Worm (Caenorhabditis elegans) whole organism, L1 larva: ENCODE data around the gene C44E12.1.

Experiments used
- C34B4.2 ChIP-seq: sonication (generic microtip); optimal IDR thresholded peaks from 2 replicates; lab custom pipeline; 2017; ENCODE audit warnings: mild to moderate bottlenecking, missing genetic modification characterization, missing compliant biosample characterization
- aly-2 ChIP-seq: fragments of 150-350 bp; optimal IDR thresholded peaks from 2 replicates; lab custom pipeline; 2014; ENCODE audit warnings: missing biosample characterization, missing genetic modification characterization
- blmp-1 ChIP-seq: fragments of 150-350 bp; optimal IDR thresholded peaks from 2 replicates; lab custom pipeline; 2014; ENCODE audit warnings: missing biosample characterization, missing genetic modification characterization
- ceh-63 ChIP-seq: fragments of 200-800 bp; sonication (Bioruptor generic); optimal IDR thresholded peaks from 2 replicates; lab custom pipeline; 2018; ENCODE audit warnings: mild to moderate bottlenecking, missing genetic modification characterization, missing compliant biosample characterization
- ceh-8 ChIP-seq: fragments of 200-800 bp; sonication (Bioruptor generic); optimal IDR thresholded peaks from 2 replicates; lab custom pipeline; 2018; ENCODE audit warnings: mild to moderate bottlenecking, missing genetic modification characterization, moderate library complexity, missing compliant biosample characterization
- ceh-90 ChIP-seq: sonication (generic microtip); optimal IDR thresholded peaks from 2 replicates; lab custom pipeline; 2016; ENCODE audit warnings: missing genetic modification characterization, missing compliant biosample characterization
- ces-1 ChIP-seq: fragments of 150-350 bp; optimal IDR thresholded peaks from 2 replicates; lab custom pipeline; 2014; ENCODE audit warnings: missing biosample characterization, missing genetic modification reagents, missing genetic modification characterization
- dpl-1 ChIP-seq, 3 experiments: fragments of 150-350 bp in 2 of 3; sonication (generic microtip) in 1 of 3; optimal IDR thresholded peaks; 2 replicates each; lab custom pipeline; 2014 to 2017; ENCODE audit warnings: missing biosample characterization in 3 of 3, missing genetic modification characterization in 3 of 3, missing genetic modification reagents in 3 of 3
- efl-3 ChIP-seq: fragments of 200-800 bp; sonication (Bioruptor generic); optimal IDR thresholded peaks from 2 replicates; lab custom pipeline; 2018; ENCODE audit warnings: mild to moderate bottlenecking, missing genetic modification characterization, missing compliant biosample characterization
- egl-13 ChIP-seq: sonication (generic microtip); optimal IDR thresholded peaks from 2 replicates; lab custom pipeline; 2016; ENCODE audit warnings: missing genotype, missing genetic modification reagents, missing genetic modification characterization, missing compliant biosample characterization
- egl-27 ChIP-seq, 2 experiments: fragments of 150-350 bp in 1 of 2; sonication (generic microtip); optimal IDR thresholded peaks; 3 replicates each; lab custom pipeline; 2017 to 2018; ENCODE audit warnings: missing biosample characterization in 2 of 2, missing genetic modification characterization in 2 of 2, missing genetic modification reagents in 2 of 2
- elt-2 ChIP-seq: sonication (generic microtip); optimal IDR thresholded peaks from 2 replicates; lab custom pipeline; 2016; ENCODE audit warnings: missing genetic modification characterization, mild to moderate bottlenecking, inconsistent platforms, missing compliant biosample characterization, missing genetic modification reagents
- elt-3 ChIP-seq, 6 experiments: fragments of 150-350 bp in 1 of 6; sonication (generic microtip); optimal IDR thresholded peaks; 2 replicates each; lab custom pipeline; 2017 to 2018; ENCODE audit warnings: missing biosample characterization in 6 of 6, missing genetic modification characterization in 6 of 6, inconsistent platforms in 1 of 6
- fkh-10 ChIP-seq: sonication (generic microtip); optimal IDR thresholded peaks from 2 replicates; lab custom pipeline; 2017; ENCODE audit warnings: missing biosample characterization, missing genetic modification reagents, missing genetic modification characterization
- fkh-4 ChIP-seq: sonication (generic microtip); optimal IDR thresholded peaks from 2 replicates; lab custom pipeline; 2016; ENCODE audit warnings: missing compliant biosample characterization, missing genetic modification characterization, borderline replicate concordance
- fkh-8 ChIP-seq: sonication (generic microtip); optimal IDR thresholded peaks from 2 replicates; lab custom pipeline; 2016; ENCODE audit warnings: mild to moderate bottlenecking, missing genetic modification characterization, missing compliant biosample characterization
- hlh-17 ChIP-seq: fragments of 200-800 bp; sonication (Bioruptor generic); optimal IDR thresholded peaks from 2 replicates; lab custom pipeline; 2018; ENCODE audit warnings: missing genetic modification characterization, mild to moderate bottlenecking, missing compliant biosample characterization, moderate library complexity, borderline replicate concordance
- hlh-4 ChIP-seq: sonication (generic microtip); optimal IDR thresholded peaks from 2 replicates; lab custom pipeline; 2016; ENCODE audit warnings: mild to moderate bottlenecking, missing genetic modification characterization, missing compliant biosample characterization
- hpl-2 ChIP-seq: fragments of 150-350 bp; optimal IDR thresholded peaks from 2 replicates; lab custom pipeline; 2014; ENCODE audit warnings: missing biosample characterization, missing genetic modification reagents, missing genetic modification characterization
- jun-1 ChIP-seq: fragments of 150-350 bp; optimal IDR thresholded peaks from 2 replicates; lab custom pipeline; 2014; ENCODE audit warnings: missing biosample characterization, missing genetic modification reagents, missing genetic modification characterization
- lin-13 ChIP-seq: fragments of 150-350 bp; optimal IDR thresholded peaks from 2 replicates; lab custom pipeline; 2014; ENCODE audit warnings: missing biosample characterization, missing genetic modification reagents, missing genetic modification characterization
- lir-3 ChIP-seq: sonication (generic microtip); optimal IDR thresholded peaks from 2 replicates; lab custom pipeline; 2016; ENCODE audit warnings: mild to moderate bottlenecking, missing genetic modification characterization, moderate library complexity, missing compliant biosample characterization; ENCODE audit not compliant: poor library complexity
- mab-9 ChIP-seq: fragments of 200-800 bp; sonication (Bioruptor generic); IDR thresholded peaks from 2 replicates; pipeline ENCODE4 v1.3.6; 2022; ENCODE audit warnings: missing genetic modification reagents, missing genetic modification characterization, missing compliant biosample characterization
- nhr-11 ChIP-seq: fragments of 150-350 bp; optimal IDR thresholded peaks from 2 replicates; lab custom pipeline; 2014; ENCODE audit warnings: missing biosample characterization, missing genetic modification characterization
- nhr-12 ChIP-seq: sonication (generic microtip); optimal IDR thresholded peaks from 2 replicates; lab custom pipeline; 2017; ENCODE audit warnings: missing biosample characterization, missing genetic modification characterization
- nhr-20 ChIP-seq: sonication (generic microtip); optimal IDR thresholded peaks from 2 replicates; lab custom pipeline; 2016; ENCODE audit warnings: mild to moderate bottlenecking, missing genetic modification characterization, missing compliant biosample characterization
- nhr-28 ChIP-seq: fragments of 150-350 bp; optimal IDR thresholded peaks from 2 replicates; lab custom pipeline; 2014; ENCODE audit warnings: missing biosample characterization, missing genetic modification characterization
- nhr-90 ChIP-seq: sonication (generic microtip); optimal IDR thresholded peaks from 2 replicates; lab custom pipeline; 2016; ENCODE audit warnings: mild to moderate bottlenecking, missing genetic modification characterization, missing compliant biosample characterization; ENCODE audit not compliant: poor library complexity
- pax-3 ChIP-seq: fragments of 200-800 bp; sonication (Bioruptor generic); optimal IDR thresholded peaks from 2 replicates; lab custom pipeline; 2018; ENCODE audit warnings: mild to moderate bottlenecking, missing genetic modification characterization, moderate library complexity, missing compliant biosample characterization
- snpc-4 ChIP-seq: fragments of 150-350 bp; optimal IDR thresholded peaks from 2 replicates; lab custom pipeline; 2014; ENCODE audit warnings: missing biosample characterization, missing genetic modification characterization
- sox-4 ChIP-seq: sonication (generic microtip); optimal IDR thresholded peaks from 2 replicates; lab custom pipeline; 2016; ENCODE audit warnings: missing genetic modification characterization, missing compliant biosample characterization
- tbx-2 ChIP-seq: sonication (generic microtip); optimal IDR thresholded peaks from 2 replicates; lab custom pipeline; 2016; ENCODE audit warnings: missing genetic modification characterization, missing compliant biosample characterization
- tlp-1 ChIP-seq: fragments of 150-350 bp; optimal IDR thresholded peaks from 2 replicates; lab custom pipeline; 2014; ENCODE audit warnings: missing biosample characterization, missing genetic modification characterization
- unc-30 ChIP-seq: sonication (generic microtip); optimal IDR thresholded peaks from 2 replicates; lab custom pipeline; 2017; ENCODE audit warnings: missing biosample characterization, missing genetic modification characterization
- unc-62 ChIP-seq: fragments of 150-350 bp; optimal IDR thresholded peaks from 2 replicates; lab custom pipeline; 2014; ENCODE audit warnings: missing biosample characterization, missing genetic modification reagents, missing genetic modification characterization
- unc-98 ChIP-seq: fragments of 200-800 bp; sonication (Bioruptor generic); IDR thresholded peaks from 2 replicates; pipeline ENCODE4 v1.3.6; 2022; ENCODE audit warnings: missing genetic modification characterization, missing compliant biosample characterization
- vab-15 ChIP-seq: sonication (generic microtip); optimal IDR thresholded peaks from 2 replicates; lab custom pipeline; 2017; ENCODE audit warnings: missing genotype, mild to moderate bottlenecking, missing genetic modification characterization, missing compliant biosample characterization
- xbp-1 ChIP-seq: sonication (generic microtip); optimal IDR thresholded peaks from 2 replicates; lab custom pipeline; 2016; ENCODE audit warnings: missing genetic modification characterization, missing compliant biosample characterization
- zag-1 ChIP-seq: fragments of 150-350 bp; optimal IDR thresholded peaks from 2 replicates; lab custom pipeline; 2014; ENCODE audit warnings: missing biosample characterization, missing genetic modification characterization
- zip-4 ChIP-seq: fragments of 200-800 bp; sonication (Bioruptor generic); optimal IDR thresholded peaks from 2 replicates; lab custom pipeline; 2018; ENCODE audit warnings: mild to moderate bottlenecking, missing genetic modification characterization, moderate library complexity, missing compliant biosample characterization

The C44E12.1 gene

DNA sequence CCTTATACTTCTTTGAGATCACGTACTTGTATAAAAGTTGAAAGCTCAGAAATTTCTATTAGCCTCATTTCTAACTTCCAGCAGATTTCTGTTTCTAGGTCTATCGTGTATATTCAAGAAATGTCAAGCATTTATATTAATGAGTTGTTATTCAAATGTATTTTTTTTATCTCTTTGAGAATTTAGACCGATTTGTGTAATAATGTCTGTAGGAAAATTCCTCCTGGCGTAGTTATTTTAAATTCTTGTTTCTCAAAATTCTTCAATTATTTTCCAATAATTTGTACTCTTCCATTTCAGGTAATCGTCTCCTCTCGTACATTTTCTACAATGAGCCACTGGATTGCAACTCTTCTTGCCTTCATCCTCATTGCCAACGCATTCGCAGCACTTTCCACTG lies 30.6 kb downstream of the C44E12.1 start, which contains the start of gene nlp-61:
Gene nlp-61, plus strand, starts transcription at position 301 of the 400 bp plus-strand sequence.
- TF ChIP-seq ceh-90 (tag; lab: Kevin White, UChicago) (no peak), nhr-90 (tag; lab: Kevin White, UChicago) (no peak), ceh-63 (GFP tag; lab: Kevin White, UChicago) (no peak), hlh-17 (GFP tag; lab: Kevin White, UChicago) (no peak), hlh-4 (tag; lab: Kevin White, UChicago) (no peak), fkh-8 (tag; lab: Kevin White, UChicago) (no peak), hpl-2 (GFP tag; lab: Kevin White, UChicago) (no peak), egl-13 (tag; lab: Kevin White, UChicago) (no peak), zip-4 (no peak), lin-13 (GFP tag; lab: Kevin White, UChicago) (no peak), unc-62 (GFP tag; lab: Kevin White, UChicago) (no peak), pax-3 (no peak), xbp-1 (tag; lab: Kevin White, UChicago) (no peak), mab-9 (GFP tag; lab: Robert Waterston, UW) (no peak), aly-2 (no peak), fkh-10 (GFP tag; lab: Kevin White, UChicago) (no peak)

DNA sequence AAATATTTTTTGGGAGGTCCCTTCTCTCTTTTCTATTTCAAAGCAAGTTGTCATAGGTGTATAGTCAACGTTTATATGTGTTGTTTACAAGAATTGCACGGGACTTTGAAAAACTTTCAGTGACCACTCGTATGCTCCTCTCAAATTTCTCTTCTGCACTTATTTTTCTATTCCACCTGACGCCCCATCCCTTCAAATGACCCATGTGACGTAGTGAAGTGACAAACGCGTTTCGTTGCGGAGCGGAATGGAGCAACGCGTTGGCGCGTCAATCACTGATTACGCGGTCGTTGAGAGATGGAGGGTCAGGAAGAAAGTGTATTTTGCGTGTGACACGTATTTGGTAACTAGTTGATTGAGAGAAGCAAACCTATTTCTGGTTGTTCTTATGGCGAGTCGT lies 39.3 kb downstream of the C44E12.1 start:
- no peak for TF ChIP-seq tbx-2
- TF ChIP-seq C34B4.2: no peak
- no peak for TF ChIP-seq zag-1
- TF ChIP-seq vab-15 (tag; lab: Kevin White, UChicago): no peak
- TF ChIP-seq ceh-63 (GFP tag; lab: Kevin White, UChicago): no peak
- TF ChIP-seq ces-1 (GFP tag; lab: Kevin White, UChicago): no peak
- no peak for TF ChIP-seq efl-3 (GFP tag; lab: Kevin White, UChicago)
- no peak for TF ChIP-seq snpc-4 (tag; lab: Kevin White, UChicago)
- no peak for TF ChIP-seq nhr-20 (tag; lab: Kevin White, UChicago)
- TF ChIP-seq mab-9 (GFP tag; lab: Robert Waterston, UW): no peak
- TF ChIP-seq unc-30: no peak
- no peak for TF ChIP-seq aly-2
- TF ChIP-seq lir-3 (tag; lab: Kevin White, UChicago): no peak
- no peak for TF ChIP-seq blmp-1 (tag; lab: Kevin White, UChicago)

ce11 chrX:7638790-7639189 lies 42.1 kb downstream of the C44E12.1 start:
- peak in 1 of 6 experiments; percentile 11 for TF ChIP-seq elt-3 (tag; optimal IDR thresholded peaks at IDR 0.05; lab: Kevin White, UChicago)
- TF ChIP-seq egl-27 (tag; optimal IDR thresholded peaks at IDR 0.05; lab: Kevin White, UChicago): no peak
- TF ChIP-seq dpl-1 (GFP tag; optimal IDR thresholded peaks at IDR 0.05; lab: Kevin White, UChicago): no peak
- no peak for TF ChIP-seq fkh-4 (tag; lab: Kevin White, UChicago)
- TF ChIP-seq nhr-12 (tag; lab: Kevin White, UChicago): no peak
- TF ChIP-seq efl-3 (GFP tag; lab: Kevin White, UChicago): no peak
- no peak for TF ChIP-seq elt-2 (tag; lab: Kevin White, UChicago)
- no peak for TF ChIP-seq tlp-1 (tag; lab: Kevin White, UChicago)
- no peak for TF ChIP-seq nhr-11 (tag; lab: Kevin White, UChicago)
- no peak for TF ChIP-seq sox-4 (tag; lab: Kevin White, UChicago)
- TF ChIP-seq mab-9 (GFP tag; lab: Robert Waterston, UW): no peak
- no peak for TF ChIP-seq unc-98 (GFP tag; lab: Robert Waterston, UW)
- TF ChIP-seq blmp-1 (tag; lab: Kevin White, UChicago): peak; percentile 78
- TF ChIP-seq ceh-63 (GFP tag; lab: Kevin White, UChicago): no peak
- no peak for TF ChIP-seq ceh-8 (GFP tag; lab: Kevin White, UChicago)
- no peak for TF ChIP-seq jun-1 (tag; lab: Kevin White, UChicago)
- TF ChIP-seq nhr-28: no peak
